Fruit fly (Drosophila melanogaster): Measurements from ENCODE around the gene Rpt3.

DNA sequence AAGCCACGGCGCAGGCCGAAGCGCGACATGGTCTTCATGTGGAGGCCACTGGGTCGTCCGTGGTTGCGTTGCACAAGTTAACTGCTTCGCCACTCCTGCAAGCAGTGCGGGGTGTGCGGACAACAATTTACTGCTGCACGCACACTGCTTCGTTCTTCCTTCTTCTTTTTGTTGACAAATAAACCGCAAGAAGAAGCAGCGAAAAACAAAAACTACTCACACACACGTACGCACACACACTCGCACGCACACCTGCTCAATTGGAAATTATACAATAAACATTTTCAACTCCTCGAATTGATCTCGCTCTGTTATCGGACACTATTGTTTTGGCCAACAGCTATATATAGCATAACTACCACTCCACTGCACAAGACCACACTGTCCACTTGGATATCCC is 1.3 kb upstream of the Rpt3 start:
- TF ChIP-seq CG11902 (GFP tag; optimal IDR thresholded peaks at IDR 0.05): no peak
- TF ChIP-seq CG3919 (GFP tag; optimal IDR thresholded peaks at IDR 0.05): no peak
- no peak for TF ChIP-seq CG16779 (tag; optimal IDR thresholded peaks at IDR 0.05)
- TF ChIP-seq CG8632 (GFP tag; optimal IDR thresholded peaks at IDR 0.05): no peak

Measured in whole organism, prepupa.